Fruit fly (Drosophila melanogaster): Measurements from ENCODE around the gene PolH.

DNA sequence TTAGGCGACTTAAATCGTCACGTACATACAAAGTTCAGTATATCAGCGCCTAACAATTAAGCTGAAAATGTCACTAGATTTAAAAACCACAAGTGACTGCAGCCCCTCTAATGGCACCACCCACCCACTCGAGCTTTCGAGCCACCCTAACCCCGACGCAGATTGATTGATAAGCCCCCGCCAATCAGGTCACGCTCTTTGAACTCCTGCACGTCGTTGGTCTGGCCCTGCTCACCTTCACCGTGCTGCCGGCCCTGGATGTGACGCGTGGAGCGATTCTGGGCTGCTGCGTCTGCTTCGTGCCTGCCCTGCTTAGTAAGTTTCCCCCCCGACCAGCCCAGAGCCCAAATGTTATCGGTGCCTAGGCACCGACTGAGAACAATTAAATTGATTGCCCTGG lies 21.7 kb upstream of the PolH start:
- TF ChIP-seq CG12768 (GFP tag; optimal IDR thresholded peaks at IDR 0.05) (no peak), Mnt (GFP tag; optimal IDR thresholded peaks at IDR 0.05) (no peak), ovo (GFP tag; optimal IDR thresholded peaks at IDR 0.05) (no peak)
